Fruit fly (Drosophila melanogaster) whole organism, embryonic: ENCODE measurements around the gene Jon66Cii.

Source experiments
- Antp ChIP-seq: fragments of 200-800 bp; sonication (Bioruptor generic); optimal IDR thresholded peaks from 3 replicates; lab custom pipeline; 2016; ENCODE audit warnings: missing biosample characterization, missing genetic modification characterization
- CG10366 ChIP-seq: fragments of 200-800 bp; sonication (Bioruptor generic); IDR thresholded peaks from 2 replicates; pipeline ENCODE4 v1.3.6; 2022; ENCODE audit warnings: missing biosample characterization, missing genetic modification characterization
- CG10565 ChIP-seq: fragments of 200-800 bp; sonication (Bioruptor generic); optimal IDR thresholded peaks from 3 replicates; lab custom pipeline; 2016; ENCODE audit warnings: missing biosample characterization, mild to moderate bottlenecking, missing genetic modification characterization
- CG12942 ChIP-seq: fragments of 200-800 bp; sonication (Bioruptor generic); optimal IDR thresholded peaks from 3 replicates; lab custom pipeline; 2016; ENCODE audit warnings: missing biosample characterization, missing genetic modification characterization
- CG13123 ChIP-seq: fragments of 200-800 bp; sonication (Bioruptor generic); optimal IDR thresholded peaks from 2 replicates; lab custom pipeline; 2016; ENCODE audit warnings: missing biosample characterization, missing genetic modification characterization
- CG13424 ChIP-seq: fragments of 200-800 bp; sonication (Bioruptor generic); optimal IDR thresholded peaks from 2 replicates; lab custom pipeline; 2019; ENCODE audit warnings: missing biosample characterization, mild to moderate bottlenecking, missing genetic modification characterization, moderate library complexity
- CG15601 ChIP-seq: fragments of 200-800 bp; sonication (Bioruptor generic); optimal IDR thresholded peaks from 3 replicates; lab custom pipeline; 2019; ENCODE audit warnings: missing biosample characterization, mild to moderate bottlenecking, missing genetic modification characterization, moderate library complexity
- CG17359 ChIP-seq: fragments of 200-800 bp; sonication (Bioruptor generic); optimal IDR thresholded peaks from 3 replicates; lab custom pipeline; 2018; ENCODE audit warnings: missing biosample characterization, mild to moderate bottlenecking, missing genetic modification characterization, moderate library complexity
- CG17802 ChIP-seq: fragments of 200-800 bp; sonication (Bioruptor generic); optimal IDR thresholded peaks from 2 replicates; lab custom pipeline; 2018; ENCODE audit warnings: missing biosample characterization, mild to moderate bottlenecking, missing genetic modification characterization, moderate library complexity
- CG2129 ChIP-seq: fragments of 200-800 bp; sonication (Bioruptor generic); IDR thresholded peaks from 2 replicates; pipeline ENCODE4 v1.3.6; 2022; ENCODE audit warnings: missing biosample characterization, missing genetic modification characterization; ENCODE audit not compliant: partially characterized antibody
- CG3065 ChIP-seq: fragments of 200-800 bp; sonication (Bioruptor generic); optimal IDR thresholded peaks from 2 replicates; lab custom pipeline; 2016; ENCODE audit warnings: missing biosample characterization, missing genetic modification characterization
- CG32767 ChIP-seq: fragments of 200-800 bp; sonication (Bioruptor generic); IDR thresholded peaks from 2 replicates; pipeline ENCODE4 v1.3.6; 2022; ENCODE audit warnings: missing biosample characterization, missing genetic modification characterization
- CG3726 ChIP-seq: fragments of 200-800 bp; sonication (Bioruptor generic); IDR thresholded peaks from 3 replicates; pipeline ENCODE4, ENCODE4 v1.3.6; 2022; ENCODE audit warnings: missing biosample characterization, missing genetic modification characterization
- CG42726 ChIP-seq: fragments of 200-800 bp; sonication (Bioruptor generic); IDR thresholded peaks from 2 replicates; pipeline ENCODE4 v1.3.6; 2022; ENCODE audit warnings: missing biosample characterization, missing genetic modification characterization; ENCODE audit not compliant: partially characterized antibody
- CG5245 ChIP-seq: fragments of 200-800 bp; sonication (Bioruptor generic); optimal IDR thresholded peaks from 3 replicates; lab custom pipeline; 2016; ENCODE audit warnings: missing biosample characterization, missing genetic modification characterization
- CG5953 ChIP-seq: fragments of 200-800 bp; sonication (Bioruptor generic); IDR thresholded peaks from 2 replicates; pipeline ENCODE4 v1.3.6; 2022; ENCODE audit warnings: missing biosample characterization, missing genetic modification characterization
- CG6765 ChIP-seq: fragments of 200-800 bp; sonication (Bioruptor generic); optimal IDR thresholded peaks from 3 replicates; lab custom pipeline; 2017; ENCODE audit warnings: missing biosample characterization, mild to moderate bottlenecking, missing genetic modification characterization
- CG7745 ChIP-seq: fragments of 200-800 bp; sonication (Bioruptor generic); optimal IDR thresholded peaks from 2 replicates; lab custom pipeline; 2018; ENCODE audit warnings: missing biosample characterization, mild to moderate bottlenecking, missing genetic modification characterization, moderate library complexity
- CoRest ChIP-seq: fragments of 200-800 bp; sonication (Bioruptor generic); optimal IDR thresholded peaks from 3 replicates; lab custom pipeline; 2018; ENCODE audit warnings: missing biosample characterization, mild to moderate bottlenecking, missing genetic modification characterization, moderate library complexity
- D19B ChIP-seq: fragments of 200-800 bp; sonication (Bioruptor generic); optimal IDR thresholded peaks from 2 replicates; lab custom pipeline; 2017; ENCODE audit warnings: missing biosample characterization, mild to moderate bottlenecking, missing genetic modification characterization
- Dbx ChIP-seq: fragments of 200-800 bp; sonication (Bioruptor generic); IDR thresholded peaks from 3 replicates; pipeline ENCODE4 v1.3.6; 2022; ENCODE audit warnings: missing biosample characterization, missing genetic modification characterization
- Dfd ChIP-seq, 2 experiments: fragments of >200 bp; optimal IDR thresholded peaks; 2 replicates each; lab custom pipeline; 2017; ENCODE audit warnings: missing biosample characterization in 2 of 2, missing genetic modification characterization in 2 of 2
- Doc2 ChIP-seq: fragments of 200-800 bp; sonication (Bioruptor generic); IDR thresholded peaks from 2 replicates; pipeline ENCODE4 v1.3.6; 2022; ENCODE audit warnings: missing biosample characterization, missing genetic modification characterization
- HLHmδ ChIP-seq: fragments of 200-800 bp; sonication (Bioruptor generic); optimal IDR thresholded peaks from 2 replicates; lab custom pipeline; 2018; ENCODE audit warnings: missing biosample characterization, mild to moderate bottlenecking, missing genetic modification characterization, moderate library complexity
- Hsf ChIP-seq: fragments of 200-800 bp; sonication (Bioruptor generic); optimal IDR thresholded peaks from 3 replicates; lab custom pipeline; 2016; ENCODE audit warnings: missing biosample characterization, missing genetic modification characterization
- Kr ChIP-seq: fragments of 200-800 bp; sonication (Bioruptor generic); optimal IDR thresholded peaks from 2 replicates; lab custom pipeline; 2017; ENCODE audit warnings: missing biosample characterization, mild to moderate bottlenecking, missing genetic modification characterization
- Lpt ChIP-seq: fragments of >200 bp; optimal IDR thresholded peaks from 2 replicates; lab custom pipeline; 2018; ENCODE audit warnings: missing biosample characterization, missing genetic modification characterization
- Mad ChIP-seq: fragments of 200-800 bp; sonication (Bioruptor generic); optimal IDR thresholded peaks from 2 replicates; lab custom pipeline; 2016; ENCODE audit warnings: missing biosample characterization, missing genetic modification characterization
- Mrtf ChIP-seq: fragments of 200-800 bp; sonication (Bioruptor generic); IDR thresholded peaks from 3 replicates; pipeline ENCODE4 v1.3.6; 2022; ENCODE audit warnings: missing biosample characterization, missing genetic modification characterization
- NC2β ChIP-seq: fragments of 200-800 bp; sonication (Bioruptor generic); optimal IDR thresholded peaks from 2 replicates; lab custom pipeline; 2016; ENCODE audit warnings: missing biosample characterization, missing genetic modification characterization
- Neu2 ChIP-seq: fragments of 200-800 bp; sonication (Bioruptor generic); optimal IDR thresholded peaks from 3 replicates; lab custom pipeline; 2016; ENCODE audit warnings: missing biosample characterization, missing genetic modification characterization, borderline replicate concordance
- Nf-YB ChIP-seq: fragments of 200-800 bp; sonication (Bioruptor generic); optimal IDR thresholded peaks from 3 replicates; lab custom pipeline; 2019; ENCODE audit warnings: missing biosample characterization, mild to moderate bottlenecking, missing genetic modification characterization, moderate library complexity
- Oli ChIP-seq: fragments of 200-800 bp; sonication (Bioruptor generic); optimal IDR thresholded peaks from 2 replicates; lab custom pipeline; 2018; ENCODE audit warnings: missing biosample characterization, mild to moderate bottlenecking, missing genetic modification characterization, moderate library complexity
- Spps ChIP-seq: fragments of 200-800 bp; sonication (Bioruptor generic); optimal IDR thresholded peaks from 2 replicates; lab custom pipeline; 2018; ENCODE audit warnings: missing biosample characterization, mild to moderate bottlenecking, missing genetic modification characterization
- Trl ChIP-seq, 3 experiments: fragments of >200 bp in 2 of 3; fragments of 200-800 bp in 1 of 3; sonication (Bioruptor generic) in 1 of 3; optimal IDR thresholded peaks; 2 replicates in 1 of 3; 3 replicates in 2 of 3; lab custom pipeline; 2016 to 2017; ENCODE audit warnings: missing biosample characterization in 1 of 3, missing genetic modification characterization in 1 of 3
- YL-1 ChIP-seq: fragments of 200-800 bp; sonication (Bioruptor generic); optimal IDR thresholded peaks from 3 replicates; lab custom pipeline; 2017; ENCODE audit warnings: missing biosample characterization, mild to moderate bottlenecking, missing genetic modification characterization
- ab ChIP-seq: fragments of 200-800 bp; sonication (Bioruptor generic); optimal IDR thresholded peaks from 2 replicates; lab custom pipeline; 2016; ENCODE audit warnings: missing biosample characterization, missing genetic modification characterization
- ara ChIP-seq: fragments of 200-800 bp; sonication (Bioruptor generic); IDR thresholded peaks from 2 replicates; pipeline ENCODE4 v1.3.6; 2022; ENCODE audit warnings: missing biosample characterization, missing genetic modification characterization
- ash1 ChIP-seq: fragments of 200-800 bp; sonication (Bioruptor generic); optimal IDR thresholded peaks from 2 replicates; lab custom pipeline; 2018; ENCODE audit warnings: missing biosample characterization, mild to moderate bottlenecking, missing genetic modification characterization
- ato ChIP-seq: fragments of 200-800 bp; sonication (Bioruptor generic); IDR thresholded peaks from 2 replicates; pipeline ENCODE4 v1.3.6; 2022; ENCODE audit warnings: missing biosample characterization, missing genetic modification characterization; ENCODE audit not compliant: partially characterized antibody
- dmrt99B ChIP-seq: fragments of 200-800 bp; sonication (Bioruptor generic); optimal IDR thresholded peaks from 2 replicates; lab custom pipeline; 2018; ENCODE audit warnings: missing biosample characterization, mild to moderate bottlenecking, missing genetic modification characterization, moderate library complexity
- gce ChIP-seq: fragments of 200-800 bp; sonication (Bioruptor generic); IDR thresholded peaks from 3 replicates; pipeline ENCODE4 v1.3.6; 2022; ENCODE audit warnings: missing biosample characterization, missing genetic modification characterization
- h ChIP-seq: fragments of >200 bp; optimal IDR thresholded peaks from 2 replicates; lab custom pipeline; 2017
- hbn ChIP-seq: fragments of 200-800 bp; sonication (Bioruptor generic); IDR thresholded peaks from 2 replicates; pipeline ENCODE4 v1.3.6; 2022; ENCODE audit warnings: missing biosample characterization, missing genetic modification characterization; ENCODE audit not compliant: partially characterized antibody
- hkb ChIP-seq, 2 experiments: fragments of 200-800 bp in 1 of 2; fragments of >200 bp in 1 of 2; sonication (Bioruptor generic) in 1 of 2; IDR thresholded peaks in 1 of 2; optimal IDR thresholded peaks in 1 of 2; 2 replicates each; pipeline versions ENCODE4 v1.3.6 to Lab custom; 2017 to 2022; ENCODE audit warnings: missing biosample characterization in 1 of 2, missing genetic modification characterization in 1 of 2
- jigr1 ChIP-seq: fragments of 200-800 bp; sonication (Bioruptor generic); IDR thresholded peaks from 3 replicates; pipeline ENCODE4 v1.3.6; 2022; ENCODE audit warnings: missing biosample characterization, missing genetic modification characterization
- knrl ChIP-seq: fragments of 200-800 bp; sonication (Bioruptor generic); IDR thresholded peaks from 3 replicates; pipeline ENCODE4 v1.3.6; 2022; ENCODE audit warnings: missing biosample characterization, missing genetic modification characterization; ENCODE audit not compliant: partially characterized antibody
- lbe ChIP-seq: fragments of 200-800 bp; sonication (Bioruptor generic); optimal IDR thresholded peaks from 2 replicates; lab custom pipeline; 2016; ENCODE audit warnings: missing biosample characterization, mild to moderate bottlenecking, missing genetic modification characterization
- pzg ChIP-seq: fragments of 200-800 bp; sonication (Bioruptor generic); optimal IDR thresholded peaks from 3 replicates; lab custom pipeline; 2018; ENCODE audit warnings: missing biosample characterization, mild to moderate bottlenecking, missing genetic modification characterization, moderate library complexity
- twi ChIP-seq: fragments of 200-800 bp; optimal IDR thresholded peaks from 2 replicates; lab custom pipeline; 2019; ENCODE audit warnings: missing biosample characterization, mild to moderate bottlenecking, missing genetic modification characterization, moderate library complexity

Gene Jon66Cii

DNA sequence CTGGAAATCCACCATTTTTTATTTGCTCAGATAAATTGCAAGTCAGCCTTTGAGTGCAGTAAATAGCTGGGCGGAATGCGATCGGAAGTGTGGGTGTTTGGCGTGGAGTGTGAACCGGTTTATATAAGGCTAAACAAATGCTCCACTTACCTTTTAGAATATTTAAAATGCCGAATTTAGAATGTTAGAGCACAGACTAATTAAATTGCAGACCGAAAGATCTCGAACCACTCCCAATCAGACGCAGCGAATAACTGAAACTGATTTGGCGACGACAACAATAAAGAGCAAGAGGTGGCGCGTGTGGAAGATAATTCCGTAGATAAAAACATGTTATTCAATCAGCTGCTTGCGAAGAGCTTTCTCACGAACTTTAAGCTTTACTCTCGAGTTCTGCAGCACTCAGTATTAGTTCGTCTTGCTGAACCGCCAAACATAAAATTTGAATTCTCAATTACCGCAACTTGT lies 32.8 kb downstream of the Jon66Cii start, which contains the start of gene Idh (continued):
- TF ChIP-seq twi (tag; lab: Kevin White, UChicago) (no peak), gce (GFP tag; lab: Robert Waterston, UW) (0 out of 3 replicates have a peak, but pooled peaks have one; percentile 34), Lpt (GFP tag; lab: Kevin White, UChicago) (no peak), CG15601 (no peak), Dfd (GFP tag; optimal IDR thresholded peaks at IDR 0.05; lab: Kevin White, UChicago) (no peak), CG2129 (GFP tag; lab: Robert Waterston, UW) (no peak), CG10565 (GFP tag; lab: Kevin White, UChicago) (no peak), ab (GFP tag; lab: Kevin White, UChicago) (no peak), CG32767 (GFP tag; lab: Robert Waterston, UW) (no peak), CG3065 (GFP tag; lab: Kevin White, UChicago) (no peak), ash1 (no peak), Mrtf (GFP tag; lab: Robert Waterston, UW) (no peak), CoRest (tag; lab: Kevin White, UChicago) (no peak), hkb (optimal IDR thresholded peaks at IDR 0.05; lab: Kevin White, UChicago) (no peak), hkb (GFP tag; IDR thresholded peaks at IDR 0.05; lab: Robert Waterston, UW) (no peak), D19B (GFP tag; lab: Kevin White, UChicago) (no peak), Kr (GFP tag; lab: Kevin White, UChicago) (no peak), HLHmδ (GFP tag; lab: Kevin White, UChicago) (no peak), CG17359 (tag; lab: Kevin White, UChicago) (no peak), NC2β (GFP tag; lab: Kevin White, UChicago) (no peak), CG13123 (GFP tag; lab: Kevin White, UChicago) (no peak), ara (GFP tag; lab: Robert Waterston, UW) (0 out of 2 replicates have a peak, but pooled peaks have one; percentile 28), Dbx (no peak; the same call in 2 of the 3 replicates), Neu2 (GFP tag; lab: Kevin White, UChicago) (no peak), YL-1 (GFP tag; lab: Kevin White, UChicago) (peak; percentile 8), CG12942 (GFP tag; lab: Kevin White, UChicago) (no peak), CG42726 (GFP tag; lab: Robert Waterston, UW) (peak; percentile 37; the same call in 1 of the 2 replicates), hbn (GFP tag; lab: Robert Waterston, UW) (peak; percentile 48; the same call in 1 of the 2 replicates), CG3726 (GFP tag; lab: Robert Waterston, UW) (no peak), dmrt99B (peak; percentile 21), CG17802 (tag; lab: Kevin White, UChicago) (no peak), knrl (GFP tag; lab: Robert Waterston, UW) (0 out of 3 replicates have a peak, but pooled peaks have one; percentile 8), h (lab: Kevin White, UChicago) (no peak), Nf-YB (no peak), CG13424 (tag; lab: Kevin White, UChicago) (no peak), CG6765 (GFP tag; lab: Kevin White, UChicago) (no peak), Trl (optimal IDR thresholded peaks at IDR 0.05; lab: Kevin White, UChicago) (no peak), Trl (GFP tag; optimal IDR thresholded peaks at IDR 0.05; lab: Kevin White, UChicago) (no peak), Hsf (no peak), Doc2 (GFP tag; lab: Robert Waterston, UW) (no peak), lbe (GFP tag; lab: Kevin White, UChicago) (no peak), Mad (GFP tag; lab: Kevin White, UChicago) (no peak), CG5245 (GFP tag; lab: Kevin White, UChicago) (no peak), Antp (GFP tag; lab: Kevin White, UChicago) (no peak), CG7745 (no peak), CG5953 (GFP tag; lab: Robert Waterston, UW) (no peak), pzg (GFP tag; lab: Kevin White, UChicago) (peak; percentile 65), Spps (tag; lab: Kevin White, UChicago) (no peak), ato (GFP tag; lab: Robert Waterston, UW) (0 out of 2 replicates have a peak, but pooled peaks have one; percentile 17), Oli (tag; lab: Kevin White, UChicago) (no peak), jigr1 (GFP tag; lab: Robert Waterston, UW) (no peak), CG10366 (GFP tag; lab: Robert Waterston, UW) (no peak)
